Fruit fly (Drosophila melanogaster): ENCODE data around the gene Adh.

Gene Adh

dm6 chr2L:14651685-14652536 is 36.6 kb downstream of the Adh start:
- peak; percentile 61 for TF ChIP-seq CG17806 (tag; optimal IDR thresholded peaks at IDR 0.05)
- no peak for TF ChIP-seq Ets98B (GFP tag; IDR thresholded peaks at IDR 0.05)
- TF ChIP-seq EcR (GFP tag; optimal IDR thresholded peaks at IDR 0.05) = peak; percentile 60
- TF ChIP-seq Snoo (tag; optimal IDR thresholded peaks at IDR 0.05) = no peak
- TF ChIP-seq CG14655 (GFP tag; optimal IDR thresholded peaks at IDR 0.05) = peak; percentile 54
- peak; percentile 32 for TF ChIP-seq CG8301 (tag; optimal IDR thresholded peaks at IDR 0.05)
- peak; percentile 45 for TF ChIP-seq CG9948 (tag; optimal IDR thresholded peaks at IDR 0.05)
- TF ChIP-seq CG4496 (GFP tag; IDR thresholded peaks at IDR 0.05) = peak; percentile 56; the same call in 2 of the 3 replicates
- TF ChIP-seq Pif1A (GFP tag; optimal IDR thresholded peaks at IDR 0.05) = peak; percentile 36
- TF ChIP-seq CG15710 (tag; optimal IDR thresholded peaks at IDR 0.05) = peak; percentile 56
- peak; percentile 28 for TF ChIP-seq CG34367 (tag; optimal IDR thresholded peaks at IDR 0.05)
- TF ChIP-seq CG13204 (GFP tag; optimal IDR thresholded peaks at IDR 0.05) = peak; percentile 64
- TF ChIP-seq D1 (tag; optimal IDR thresholded peaks at IDR 0.05) = no peak
- peak; percentile 74 for TF ChIP-seq CG8159 (tag; optimal IDR thresholded peaks at IDR 0.05)
- TF ChIP-seq CG32121 (GFP tag; IDR thresholded peaks at IDR 0.05) = 0 out of 2 replicates have a peak, but pooled peaks have one; percentile 10
- TF ChIP-seq gl (tag; optimal IDR thresholded peaks at IDR 0.05) = no peak
- peak; percentile 61; the same call in 2 of the 3 replicates for TF ChIP-seq fd96Ca (GFP tag; IDR thresholded peaks at IDR 0.05)

dm6 chr2L:14653429-14653828 is 38.1 kb downstream of the Adh start:
- no peak for TF ChIP-seq CG15710 (tag; optimal IDR thresholded peaks at IDR 0.05)
- TF ChIP-seq fd96Ca (GFP tag; IDR thresholded peaks at IDR 0.05) = no peak
- no peak for TF ChIP-seq CG12605 (GFP tag; IDR thresholded peaks at IDR 0.05)
- TF ChIP-seq CG8301 (tag; optimal IDR thresholded peaks at IDR 0.05) = no peak
- 0 out of 3 replicates have a peak, but pooled peaks have one; percentile 49 for TF ChIP-seq CG4496 (GFP tag; IDR thresholded peaks at IDR 0.05)
- no peak for TF ChIP-seq CG10348 (GFP tag; IDR thresholded peaks at IDR 0.05)
- no peak for TF ChIP-seq Snoo (tag; optimal IDR thresholded peaks at IDR 0.05)
- no peak for TF ChIP-seq CG8159 (tag; optimal IDR thresholded peaks at IDR 0.05)
- TF ChIP-seq CG13204 (GFP tag; optimal IDR thresholded peaks at IDR 0.05) = no peak
- no peak for TF ChIP-seq CG9948 (tag; optimal IDR thresholded peaks at IDR 0.05)
- no peak for TF ChIP-seq rn (GFP tag; IDR thresholded peaks at IDR 0.05)
- peak; percentile 27 for TF ChIP-seq CG14655 (GFP tag; optimal IDR thresholded peaks at IDR 0.05)
- TF ChIP-seq Ets98B (GFP tag; IDR thresholded peaks at IDR 0.05) = no peak
- no peak for TF ChIP-seq CG17806 (tag; optimal IDR thresholded peaks at IDR 0.05)
- TF ChIP-seq CG32121 (GFP tag; IDR thresholded peaks at IDR 0.05) = peak; percentile 38
- no peak for TF ChIP-seq Pif1A (GFP tag; optimal IDR thresholded peaks at IDR 0.05)

dm6 chr2L:14654952-14655351 is 39.6 kb downstream of the Adh start:
- TF ChIP-seq rn (GFP tag; IDR thresholded peaks at IDR 0.05) (no peak), D1 (tag; optimal IDR thresholded peaks at IDR 0.05) (no peak), gl (tag; optimal IDR thresholded peaks at IDR 0.05) (no peak), Ets98B (GFP tag; IDR thresholded peaks at IDR 0.05) (no peak), CG34367 (tag; optimal IDR thresholded peaks at IDR 0.05) (no peak), CG15710 (tag; optimal IDR thresholded peaks at IDR 0.05) (no peak), EcR (GFP tag; optimal IDR thresholded peaks at IDR 0.05) (peak; percentile 78), Pif1B (GFP tag; optimal IDR thresholded peaks at IDR 0.05) (no peak), CG8159 (tag; optimal IDR thresholded peaks at IDR 0.05) (no peak), CG14655 (GFP tag; optimal IDR thresholded peaks at IDR 0.05) (no peak), CG10348 (GFP tag; IDR thresholded peaks at IDR 0.05) (no peak), CG32121 (GFP tag; IDR thresholded peaks at IDR 0.05) (peak; percentile 61; the same call in 1 of the 2 replicates), fd96Ca (GFP tag; IDR thresholded peaks at IDR 0.05) (no peak), Pif1A (GFP tag; optimal IDR thresholded peaks at IDR 0.05) (no peak), CG13204 (GFP tag; optimal IDR thresholded peaks at IDR 0.05) (no peak), CG4496 (GFP tag; IDR thresholded peaks at IDR 0.05) (0 out of 3 replicates have a peak, but pooled peaks have one; percentile 26)

- TF ChIP-seq CG15710 (tag; optimal IDR thresholded peaks at IDR 0.05) (no peak), CG34367 (tag; optimal IDR thresholded peaks at IDR 0.05) (no peak), CG9948 (tag; optimal IDR thresholded peaks at IDR 0.05) (no peak), CG14655 (GFP tag; optimal IDR thresholded peaks at IDR 0.05) (no peak), CG10348 (GFP tag; IDR thresholded peaks at IDR 0.05) (no peak), CG8301 (tag; optimal IDR thresholded peaks at IDR 0.05) (no peak), Snoo (tag; optimal IDR thresholded peaks at IDR 0.05) (no peak), CG32121 (GFP tag; IDR thresholded peaks at IDR 0.05) (no peak), CG12605 (GFP tag; IDR thresholded peaks at IDR 0.05) (no peak), EcR (GFP tag; optimal IDR thresholded peaks at IDR 0.05) (no peak), CG13204 (GFP tag; optimal IDR thresholded peaks at IDR 0.05) (no peak), Pif1A (GFP tag; optimal IDR thresholded peaks at IDR 0.05) (no peak), Pif1B (GFP tag; optimal IDR thresholded peaks at IDR 0.05) (no peak), Ets98B (GFP tag; IDR thresholded peaks at IDR 0.05) (no peak), CG4496 (GFP tag; IDR thresholded peaks at IDR 0.05) (no peak), D1 (tag; optimal IDR thresholded peaks at IDR 0.05) (no peak), rn (GFP tag; IDR thresholded peaks at IDR 0.05) (no peak), fd96Ca (GFP tag; IDR thresholded peaks at IDR 0.05) (no peak), CG8159 (tag; optimal IDR thresholded peaks at IDR 0.05) (no peak)
Measured at dm6 chr2L:14656111-14656881, 40.9 kb downstream of the Adh start.

- TF ChIP-seq CG4496 (GFP tag; IDR thresholded peaks at IDR 0.05) (0 out of 3 replicates have a peak, but pooled peaks have one; percentile 31), CG14655 (GFP tag; optimal IDR thresholded peaks at IDR 0.05) (no peak)
Measured at dm6 chr2L:14658853-14659252, 43.5 kb downstream of the Adh start.

Measured in whole organism, pupa.